Worm (Caenorhabditis elegans) whole organism, young adult: ENCODE data around the gene pyk-2.

Experiments used
- B0261.1 ChIP-seq: sonication (generic microtip); optimal IDR thresholded peaks from 2 replicates; lab custom pipeline; 2016; ENCODE audit warnings: mild to moderate bottlenecking, missing genetic modification characterization, moderate library complexity, missing compliant biosample characterization
- B0336.3 ChIP-seq: fragments of 200-800 bp; sonication (Bioruptor generic); IDR thresholded peaks from 2 replicates; pipeline ENCODE4 v1.3.6; 2022; ENCODE audit warnings: missing genetic modification characterization, missing compliant biosample characterization
- F37B4.10 ChIP-seq: fragments of 200-800 bp; sonication (Bioruptor generic); IDR thresholded peaks from 2 replicates; pipeline ENCODE4 v1.3.6; 2022; ENCODE audit warnings: missing genetic modification characterization, missing compliant biosample characterization
- F49E8.2 ChIP-seq: sonication (generic microtip); optimal IDR thresholded peaks from 3 replicates; lab custom pipeline; 2017; ENCODE audit warnings: missing genetic modification characterization, mild to moderate bottlenecking, missing compliant biosample characterization, antibody characterized with exemption, moderate library complexity; ENCODE audit not compliant: insufficient read depth
- F57A8.1 ChIP-seq: fragments of 200-800 bp; sonication (Bioruptor generic); optimal IDR thresholded peaks from 2 replicates; lab custom pipeline; 2018; ENCODE audit warnings: mild to moderate bottlenecking, missing genetic modification characterization, moderate library complexity, missing compliant biosample characterization
- akir-1 ChIP-seq: fragments of 200-800 bp; sonication (Bioruptor generic); optimal IDR thresholded peaks from 2 replicates; lab custom pipeline; 2018; ENCODE audit warnings: mild to moderate bottlenecking, missing genetic modification characterization, moderate library complexity, missing compliant biosample characterization
- ceh-100 ChIP-seq: fragments of 200-800 bp; sonication (Bioruptor generic); IDR thresholded peaks from 2 replicates; pipeline ENCODE4 v1.3.6; 2022; ENCODE audit warnings: missing genetic modification reagents, missing genetic modification characterization, missing compliant biosample characterization
- ceh-40 ChIP-seq: fragments of 200-800 bp; sonication (Bioruptor generic); IDR thresholded peaks from 2 replicates; pipeline ENCODE4 v1.3.6; 2022; ENCODE audit warnings: missing genetic modification characterization, missing compliant biosample characterization
- ekl-4 ChIP-seq: fragments of 200-800 bp; sonication (Bioruptor generic); IDR thresholded peaks from 2 replicates; pipeline ENCODE4 v1.3.6; 2022; ENCODE audit warnings: missing genetic modification reagents, missing genetic modification characterization, missing compliant biosample characterization
- ets-4 ChIP-seq: fragments of 200-800 bp; sonication (Bioruptor generic); optimal IDR thresholded peaks from 2 replicates; lab custom pipeline; 2018; ENCODE audit warnings: mild to moderate bottlenecking, missing genetic modification characterization, missing compliant biosample characterization
- fkh-3 ChIP-seq: sonication (generic microtip); optimal IDR thresholded peaks from 2 replicates; lab custom pipeline; 2016; ENCODE audit warnings: mild to moderate bottlenecking, missing genetic modification characterization, missing compliant biosample characterization
- gei-17 ChIP-seq: fragments of 200-800 bp; sonication (Bioruptor generic); optimal IDR thresholded peaks from 2 replicates; lab custom pipeline; 2018; ENCODE audit warnings: mild to moderate bottlenecking, missing genetic modification characterization, missing compliant biosample characterization
- him-1 ChIP-seq: sonication (generic microtip); optimal IDR thresholded peaks from 2 replicates; lab custom pipeline; 2016; ENCODE audit warnings: missing genotype, missing genetic modification reagents, missing genetic modification characterization, missing compliant biosample characterization
- hlh-12 ChIP-seq: sonication (generic microtip); optimal IDR thresholded peaks from 2 replicates; lab custom pipeline; 2016; ENCODE audit warnings: missing genetic modification characterization, missing compliant biosample characterization
- hlh-26 ChIP-seq: fragments of 200-800 bp; sonication (Bioruptor generic); conservative IDR thresholded peaks from 2 replicates; pipeline ENCODE4 v1.3.6; 2022; ENCODE audit warnings: missing genetic modification reagents, missing genetic modification characterization, missing compliant biosample characterization
- hsf-1 ChIP-seq: fragments of 200-800 bp; sonication (Bioruptor generic); IDR thresholded peaks from 2 replicates; pipeline ENCODE4 v1.3.6; 2022; ENCODE audit warnings: missing genetic modification reagents, missing genetic modification characterization, missing compliant biosample characterization
- lin-35 ChIP-seq, 3 experiments: fragments of 150-350 bp in 2 of 3; sonication (generic microtip) in 1 of 3; optimal IDR thresholded peaks; 2 replicates each; lab custom pipeline; 2014 to 2018; ENCODE audit warnings: missing biosample characterization in 3 of 3, missing genetic modification characterization in 3 of 3, missing genetic modification reagents in 3 of 3
- madf-8 ChIP-seq: fragments of 200-800 bp; sonication (Bioruptor generic); conservative IDR thresholded peaks from 2 replicates; pipeline ENCODE4 v1.3.6; 2022; ENCODE audit warnings: missing genetic modification reagents, missing genetic modification characterization, missing compliant biosample characterization
- mel-28 ChIP-seq: sonication (generic microtip); optimal IDR thresholded peaks from 2 replicates; lab custom pipeline; 2016; ENCODE audit warnings: borderline replicate concordance, mild to moderate bottlenecking, missing genetic modification characterization, missing compliant biosample characterization
- mes-4 ChIP-seq: sonication (generic microtip); optimal IDR thresholded peaks from 2 replicates; lab custom pipeline; 2016; ENCODE audit warnings: missing genotype, missing genetic modification characterization, missing compliant biosample characterization
- nfya-1 ChIP-seq: sonication (generic microtip); optimal IDR thresholded peaks from 2 replicates; lab custom pipeline; 2017; ENCODE audit warnings: antibody characterized with exemption, missing compliant biosample characterization, missing genetic modification characterization, borderline replicate concordance; ENCODE audit not compliant: insufficient read depth
- nhr-179 ChIP-seq: sonication (generic microtip); optimal IDR thresholded peaks from 2 replicates; lab custom pipeline; 2016; ENCODE audit warnings: mild to moderate bottlenecking, missing genetic modification characterization, missing compliant biosample characterization
- snpc-1.1 ChIP-seq: sonication (generic microtip); optimal IDR thresholded peaks from 2 replicates; lab custom pipeline; 2017; ENCODE audit warnings: missing genetic modification characterization, mild to moderate bottlenecking, missing compliant biosample characterization, antibody characterized with exemption, moderate library complexity, missing genotype, missing genetic modification reagents; ENCODE audit not compliant: insufficient read depth
- snpc-3.4 ChIP-seq: sonication (generic microtip); optimal IDR thresholded peaks from 2 replicates; lab custom pipeline; 2017; ENCODE audit warnings: missing genetic modification characterization, mild to moderate bottlenecking, missing compliant biosample characterization, antibody characterized with exemption, moderate library complexity, missing genotype, missing genetic modification reagents
- somi-1 ChIP-seq: fragments of 200-800 bp; sonication (Bioruptor generic); optimal IDR thresholded peaks from 2 replicates; lab custom pipeline; 2018; ENCODE audit warnings: mild to moderate bottlenecking, missing genetic modification characterization, missing compliant biosample characterization
- sptf-2 ChIP-seq: fragments of 200-800 bp; sonication (Bioruptor generic); optimal IDR thresholded peaks from 2 replicates; lab custom pipeline; 2018; ENCODE audit warnings: mild to moderate bottlenecking, missing genetic modification characterization, missing compliant biosample characterization
- tbx-9 ChIP-seq: sonication (generic microtip); optimal IDR thresholded peaks from 2 replicates; lab custom pipeline; 2016; ENCODE audit warnings: borderline replicate concordance, missing genetic modification characterization, inconsistent platforms, missing compliant biosample characterization
- unc-62 ChIP-seq: fragments of 150-350 bp; optimal IDR thresholded peaks from 2 replicates; lab custom pipeline; 2014; ENCODE audit warnings: missing biosample characterization, missing genetic modification reagents, missing genetic modification characterization
- xnd-1 ChIP-seq: sonication (generic microtip); optimal IDR thresholded peaks from 2 replicates; lab custom pipeline; 2016; ENCODE audit warnings: missing genotype, missing genetic modification reagents, missing genetic modification characterization, missing compliant biosample characterization
- zfh-2 ChIP-seq: fragments of 200-800 bp; sonication (Bioruptor generic); conservative IDR thresholded peaks from 2 replicates; pipeline ENCODE4 v1.3.6; 2022; ENCODE audit warnings: missing genetic modification reagents, missing genetic modification characterization, missing compliant biosample characterization
- zim-3 ChIP-seq: sonication (generic microtip); optimal IDR thresholded peaks from 2 replicates; lab custom pipeline; 2017; ENCODE audit warnings: mild to moderate bottlenecking, missing genetic modification characterization, moderate library complexity, missing compliant biosample characterization
- ztf-26 ChIP-seq: sonication (generic microtip); optimal IDR thresholded peaks from 2 replicates; lab custom pipeline; 2017; ENCODE audit warnings: missing genetic modification characterization, missing compliant biosample characterization
- ztf-3 ChIP-seq: fragments of 200-800 bp; sonication (Bioruptor generic); optimal IDR thresholded peaks from 2 replicates; lab custom pipeline; 2018; ENCODE audit warnings: mild to moderate bottlenecking, missing genetic modification characterization, missing compliant biosample characterization

pyk-2 gene

DNA sequence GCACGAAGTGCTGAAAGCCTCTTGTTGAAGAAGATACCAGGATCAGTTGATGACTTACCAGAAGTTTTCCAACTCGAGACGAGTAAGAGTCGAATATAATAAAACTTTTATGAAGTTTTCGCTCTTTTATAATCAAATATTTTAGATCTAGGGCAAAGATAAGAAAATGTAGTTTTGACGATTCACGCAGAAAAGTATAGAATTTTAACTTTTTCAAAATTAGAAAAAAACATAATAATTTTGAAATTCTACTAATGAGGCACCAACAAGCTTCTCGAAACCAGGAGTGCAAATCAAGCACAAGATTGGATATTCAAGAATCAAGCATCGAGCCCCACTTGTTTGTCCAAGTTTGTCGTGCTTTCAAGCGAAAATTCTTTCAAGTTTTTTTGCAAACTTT, 39.1 kb downstream of the pyk-2 start, which contains the start of gene Y69E1A.1:
TSS of gene Y69E1A.1 (minus strand) at position 101 of the 400 bp plus-strand sequence.
- TF ChIP-seq nhr-179 (tag; lab: Kevin White, UChicago) (no peak), F49E8.2 (no peak), snpc-1.1 (tag; lab: Kevin White, UChicago) (no peak), sptf-2 (no peak)

DNA sequence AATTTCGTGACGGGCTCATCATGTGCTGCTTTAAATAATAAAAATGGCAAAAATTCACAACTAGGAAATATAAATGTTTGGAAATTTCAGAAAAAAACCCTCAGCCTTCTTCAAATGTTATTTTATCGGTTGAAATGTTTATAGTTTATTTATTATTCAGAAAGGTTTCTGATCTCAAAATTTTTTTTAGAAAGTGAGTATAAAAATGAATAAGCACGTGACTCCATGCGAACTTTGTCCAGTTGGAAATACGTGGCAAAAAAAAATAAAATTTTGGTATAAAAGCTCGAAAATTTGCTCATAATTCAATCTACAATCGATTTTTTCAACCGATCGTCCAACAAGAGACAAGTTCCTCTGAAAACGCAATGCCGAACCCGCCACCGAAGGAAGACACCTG, 39.8 kb downstream of the pyk-2 start, which contains the start of gene nsph-3.1:
TSS of gene nsph-3.1 (plus strand) at position 301 of the 400 bp plus-strand sequence.
- TF ChIP-seq ekl-4 (GFP tag; lab: Robert Waterston, UW) (no peak), ztf-26 (tag; lab: Kevin White, UChicago) (no peak), mel-28 (tag; lab: Kevin White, UChicago) (no peak), snpc-3.4 (no peak), xnd-1 (tag; lab: Kevin White, UChicago) (no peak), zfh-2 (GFP tag; lab: Robert Waterston, UW) (no peak), madf-8 (GFP tag; lab: Robert Waterston, UW) (no peak), ets-4 (GFP tag; lab: Kevin White, UChicago) (no peak), ztf-3 (GFP tag; lab: Kevin White, UChicago) (no peak), him-1 (tag; lab: Kevin White, UChicago) (no peak), tbx-9 (tag; lab: Kevin White, UChicago) (no peak), hsf-1 (GFP tag; lab: Robert Waterston, UW) (no peak), fkh-3 (tag; lab: Kevin White, UChicago) (no peak), akir-1 (GFP tag; lab: Kevin White, UChicago) (no peak), somi-1 (GFP tag; lab: Kevin White, UChicago) (no peak), F37B4.10 (GFP tag; lab: Robert Waterston, UW) (no peak), F57A8.1 (GFP tag; lab: Kevin White, UChicago) (no peak), lin-35 (GFP tag; optimal IDR thresholded peaks at IDR 0.05; lab: Kevin White, UChicago) (no peak)

DNA sequence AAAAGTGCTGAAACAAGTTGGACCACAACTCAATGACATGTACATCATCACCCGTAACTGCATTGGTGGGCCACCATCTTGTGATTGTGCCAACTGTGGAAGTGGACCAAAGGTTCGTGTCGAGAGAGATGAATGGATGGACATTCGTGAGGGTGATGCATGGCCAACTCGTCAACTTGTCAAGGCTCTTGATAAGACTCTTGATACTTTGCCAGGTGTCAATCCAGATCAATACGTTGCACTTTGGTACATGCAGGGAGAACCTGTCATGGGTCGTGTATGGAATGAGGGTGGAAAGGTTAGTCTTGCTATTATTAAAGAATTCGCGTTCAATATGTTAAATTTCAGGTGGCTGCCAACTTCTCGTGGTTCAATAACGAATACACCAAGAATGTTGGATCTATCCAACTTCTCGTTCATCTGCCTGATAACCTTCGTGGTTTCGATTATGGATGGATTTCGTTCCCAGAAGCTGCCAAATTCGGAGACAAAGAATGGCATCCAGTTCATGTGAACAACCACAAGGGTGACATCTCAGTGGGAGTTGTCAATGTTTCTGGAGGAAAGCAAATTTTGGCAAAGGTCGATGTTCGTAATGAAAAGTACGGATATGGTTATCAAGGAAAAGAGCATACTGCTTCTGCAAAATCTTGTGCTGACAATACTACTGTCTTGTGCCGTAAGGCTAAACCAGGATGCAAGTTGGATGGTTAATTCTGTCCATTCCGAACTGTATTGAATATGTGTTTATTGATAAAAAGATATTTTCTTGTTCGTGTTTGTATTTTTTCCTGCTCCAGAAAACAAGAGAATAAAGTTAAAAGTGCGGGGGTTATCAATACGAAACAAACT, 40.9 kb downstream of the pyk-2 start:
- TF ChIP-seq snpc-1.1 (tag; lab: Kevin White, UChicago): no peak
- no peak for TF ChIP-seq ceh-40
- peak; percentile 54 for TF ChIP-seq nfya-1 (tag; lab: Kevin White, UChicago)
- TF ChIP-seq B0261.1 (tag; lab: Kevin White, UChicago): no peak
- TF ChIP-seq ceh-100 (GFP tag; lab: Robert Waterston, UW): no peak
- TF ChIP-seq hlh-26 (GFP tag; lab: Robert Waterston, UW): no peak
- peak; percentile 59 for TF ChIP-seq zim-3 (tag; lab: Kevin White, UChicago)

DNA sequence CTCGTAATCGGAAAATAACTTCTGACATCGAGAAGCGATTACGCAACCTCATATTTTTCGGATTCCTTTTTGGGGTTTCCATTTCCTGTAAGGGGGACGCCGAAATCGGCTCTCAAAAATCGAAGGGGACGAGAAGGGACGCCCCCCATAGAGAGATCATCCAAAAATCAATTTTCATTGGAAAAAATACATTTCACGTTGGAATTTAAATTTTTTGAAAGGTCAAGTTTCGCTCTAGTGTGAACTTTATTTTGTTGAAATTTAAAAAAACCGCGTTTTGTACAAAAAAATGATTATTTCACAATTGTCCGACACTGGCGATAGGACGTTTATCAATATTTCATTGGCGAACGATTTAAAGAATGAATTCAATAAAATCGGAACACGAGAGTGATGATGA, 42.3 kb downstream of the pyk-2 start, which contains the start of gene Y69E1A.3:
TSS of gene Y69E1A.3 (plus strand) at position 301 of the 400 bp plus-strand sequence.
- no peak for TF ChIP-seq gei-17 (GFP tag; lab: Kevin White, UChicago)
- no peak for TF ChIP-seq hsf-1 (GFP tag; lab: Robert Waterston, UW)
- TF ChIP-seq hlh-12 (tag; lab: Kevin White, UChicago): no peak
- TF ChIP-seq mes-4: no peak
- no peak for TF ChIP-seq B0336.3
- TF ChIP-seq unc-62 (GFP tag; lab: Kevin White, UChicago): no peak
